2 fruit fly cellular contexts compared by ENCODE assay signal in genomic region chrX:10086095-10086888, dm6.
TF ChIP-seq lines count a peak whose summit lies in the region.

TSS of gene Naxe (minus strand) at chrX:10086171.
TSS of gene RhoU (plus strand) at chrX:10086527.

TF ChIP-seq in whole organism, embryonic, 481 proteins besides CTCF, POLR2A, EP300 and RAD21 (continued from another document and continues in another):
- TF ChIP-seq CG30020 (tag; optimal IDR thresholded peaks at IDR 0.05; lab: Kevin White, UChicago) = peak; percentile 12
- peak; percentile 20; the same call in 1 of the 2 replicates for TF ChIP-seq rib (GFP tag; IDR thresholded peaks at IDR 0.05; lab: Robert Waterston, UW)
- TF ChIP-seq Hsf (GFP tag; optimal IDR thresholded peaks at IDR 0.05; lab: Kevin White, UChicago) = peak; percentile 22
- TF ChIP-seq shn (GFP tag; optimal IDR thresholded peaks at IDR 0.05; lab: Kevin White, UChicago) = peak; percentile 8
- TF ChIP-seq CG9797 (GFP tag; optimal IDR thresholded peaks at IDR 0.05; lab: Kevin White, UChicago) = peak; percentile 92
- peak; percentile 43; the same call in 1 of the 3 replicates for TF ChIP-seq CG34422 (GFP tag; IDR thresholded peaks at IDR 0.05; lab: Robert Waterston, UW)
- TF ChIP-seq tin (GFP tag; optimal IDR thresholded peaks at IDR 0.05; lab: Kevin White, UChicago) = peak; percentile 17
- TF ChIP-seq az2 (GFP tag; optimal IDR thresholded peaks at IDR 0.05; lab: Kevin White, UChicago) = peak; percentile 25
- peak; percentile 69 for TF ChIP-seq Ptx1 (GFP tag; IDR thresholded peaks at IDR 0.05; lab: Robert Waterston, UW)
- peak; percentile 35; the same call in 1 of the 3 replicates for TF ChIP-seq knrl (GFP tag; IDR thresholded peaks at IDR 0.05; lab: Robert Waterston, UW; ENCODE audit: partially characterized antibody)
- peak; percentile 69 for TF ChIP-seq CG32532 (GFP tag; IDR thresholded peaks at IDR 0.05; lab: Robert Waterston, UW)
- TF ChIP-seq CG9215 (GFP tag; IDR thresholded peaks at IDR 0.05; lab: Robert Waterston, UW) = peak; percentile 64
- no peak for TF ChIP-seq Oaz (GFP tag; IDR thresholded peaks at IDR 0.05; lab: Robert Waterston, UW)
- peak in 1 of 2 experiments; percentile 42 for TF ChIP-seq tll (GFP tag; optimal IDR thresholded peaks at IDR 0.05; lab: Kevin White, UChicago)
- no peak for TF ChIP-seq nerfin-1 (tag; optimal IDR thresholded peaks at IDR 0.05; lab: Kevin White, UChicago)
- TF ChIP-seq CG15514 (GFP tag; optimal IDR thresholded peaks at IDR 0.05; lab: Kevin White, UChicago) = peak; percentile 42
- TF ChIP-seq Dad (GFP tag; optimal IDR thresholded peaks at IDR 0.05; lab: Kevin White, UChicago) = peak; percentile 33
- TF ChIP-seq fd3F (GFP tag; optimal IDR thresholded peaks at IDR 0.05; lab: Kevin White, UChicago) = no peak
- peak; percentile 74 for TF ChIP-seq pita (GFP tag; optimal IDR thresholded peaks at IDR 0.05; lab: Kevin White, UChicago)
- TF ChIP-seq CG10267 (tag; optimal IDR thresholded peaks at IDR 0.05; lab: Kevin White, UChicago) = peak; percentile 58
- TF ChIP-seq prd (optimal IDR thresholded peaks at IDR 0.05; lab: Kevin White, UChicago) = no peak
- peak; percentile 71; the same call in 2 of the 3 replicates for TF ChIP-seq prd (GFP tag; IDR thresholded peaks at IDR 0.05; lab: Robert Waterston, UW)
- peak; percentile 8 for TF ChIP-seq CG4424 (GFP tag; optimal IDR thresholded peaks at IDR 0.05; lab: Kevin White, UChicago)
- TF ChIP-seq dpn (GFP tag; optimal IDR thresholded peaks at IDR 0.05; lab: Kevin White, UChicago) = peak; percentile 27 to 31
- no peak for TF ChIP-seq croc (GFP tag; conservative IDR thresholded peaks at IDR 0.05; lab: Robert Waterston, UW)
- no peak for TF ChIP-seq CG7271 (tag; optimal IDR thresholded peaks at IDR 0.05; lab: Kevin White, UChicago)
- peak; percentile 56 for TF ChIP-seq CG2120 (GFP tag; optimal IDR thresholded peaks at IDR 0.05; lab: Kevin White, UChicago)
- TF ChIP-seq CG17186 (GFP tag; optimal IDR thresholded peaks at IDR 0.05; lab: Kevin White, UChicago) = peak; percentile 36
- peak; percentile 16 for TF ChIP-seq zen (tag; optimal IDR thresholded peaks at IDR 0.05; lab: Kevin White, UChicago)
- peak; percentile 47; the same call in 1 of the 2 replicates for TF ChIP-seq Rx (GFP tag; IDR thresholded peaks at IDR 0.05; lab: Robert Waterston, UW)
- TF ChIP-seq CG14441 (GFP tag; IDR thresholded peaks at IDR 0.05; lab: Robert Waterston, UW) = peak; percentile 50
- peak; percentile 64 for TF ChIP-seq CG1603 (tag; optimal IDR thresholded peaks at IDR 0.05; lab: Kevin White, UChicago)
- TF ChIP-seq CG10543 (GFP tag; optimal IDR thresholded peaks at IDR 0.05; lab: Kevin White, UChicago) = no peak
- TF ChIP-seq CG3847 (GFP tag; IDR thresholded peaks at IDR 0.05; lab: Robert Waterston, UW) = peak; percentile 60; the same call in 1 of the 2 replicates
- TF ChIP-seq CG12391 (tag; optimal IDR thresholded peaks at IDR 0.05; lab: Kevin White, UChicago) = peak; percentile 51
- TF ChIP-seq Sin3A (optimal IDR thresholded peaks at IDR 0.05; lab: Kevin White, UChicago) = peak; percentile 97
- peak; percentile 23 for TF ChIP-seq grau (tag; optimal IDR thresholded peaks at IDR 0.05; lab: Kevin White, UChicago)
- no peak for TF ChIP-seq CG1024 (GFP tag; IDR thresholded peaks at IDR 0.05; lab: Robert Waterston, UW)
- peak; percentile 41 for TF ChIP-seq Dref (GFP tag; IDR thresholded peaks at IDR 0.05; lab: Robert Waterston, UW)
- peak; percentile 53; the same call in 1 of the 2 replicates for TF ChIP-seq bbx (GFP tag; IDR thresholded peaks at IDR 0.05; lab: Robert Waterston, UW; ENCODE audit: partially characterized antibody)
- peak; percentile 12 for TF ChIP-seq CG13775 (GFP tag; optimal IDR thresholded peaks at IDR 0.05; lab: Kevin White, UChicago)
- no peak for TF ChIP-seq gro (GFP tag; optimal IDR thresholded peaks at IDR 0.05; lab: Kevin White, UChicago)
- TF ChIP-seq gcm2 (GFP tag; optimal IDR thresholded peaks at IDR 0.05; lab: Kevin White, UChicago) = no peak
- peak in 1 of 2 experiments; percentile 43 for TF ChIP-seq Hr51 (GFP tag; optimal IDR thresholded peaks at IDR 0.05; lab: Kevin White, UChicago)
- TF ChIP-seq dysf (GFP tag; IDR thresholded peaks at IDR 0.05; lab: Robert Waterston, UW) = peak; percentile 33; the same call in 1 of the 3 replicates
- TF ChIP-seq Lhr (GFP tag; optimal IDR thresholded peaks at IDR 0.05; lab: Kevin White, UChicago) = peak; percentile 94
- TF ChIP-seq CG9609 (GFP tag; optimal IDR thresholded peaks at IDR 0.05; lab: Kevin White, UChicago) = peak; percentile 45
- TF ChIP-seq CG34224 (GFP tag; IDR thresholded peaks at IDR 0.05; lab: Robert Waterston, UW; ENCODE audit: partially characterized antibody) = 0 out of 3 replicates have a peak, but pooled peaks have one; percentile 27
- TF ChIP-seq Max (GFP tag; optimal IDR thresholded peaks at IDR 0.05; lab: Kevin White, UChicago) = peak; percentile 26
- TF ChIP-seq ara (GFP tag; IDR thresholded peaks at IDR 0.05; lab: Robert Waterston, UW) = 0 out of 2 replicates have a peak, but pooled peaks have one; percentile 30
- TF ChIP-seq ac (GFP tag; optimal IDR thresholded peaks at IDR 0.05; lab: Kevin White, UChicago) = peak; percentile 11
- TF ChIP-seq Fer3 (tag; optimal IDR thresholded peaks at IDR 0.05; lab: Kevin White, UChicago) = no peak
- TF ChIP-seq jumu (GFP tag; optimal IDR thresholded peaks at IDR 0.05; lab: Kevin White, UChicago) = peak; percentile 4
- TF ChIP-seq Stat92E (GFP tag; optimal IDR thresholded peaks at IDR 0.05; lab: Kevin White, UChicago) = no peak
- peak; percentile 40 for TF ChIP-seq CG2116 (GFP tag; optimal IDR thresholded peaks at IDR 0.05; lab: Kevin White, UChicago)
- peak; percentile 67 for TF ChIP-seq Med (GFP tag; lab: Kevin White, UChicago)
- no peak for TF ChIP-seq Meics (GFP tag; optimal IDR thresholded peaks at IDR 0.05; lab: Kevin White, UChicago)
- peak; percentile 32 for TF ChIP-seq stwl (tag; optimal IDR thresholded peaks at IDR 0.05; lab: Kevin White, UChicago)
- peak; percentile 41 for TF ChIP-seq H2.0 (GFP tag; IDR thresholded peaks at IDR 0.05; lab: Robert Waterston, UW)
- TF ChIP-seq HmgD (GFP tag; optimal IDR thresholded peaks at IDR 0.05; lab: Kevin White, UChicago) = peak; percentile 27
- peak; percentile 76 for TF ChIP-seq chm (GFP tag; IDR thresholded peaks at IDR 0.05; lab: Robert Waterston, UW)
- TF ChIP-seq Oli (tag; optimal IDR thresholded peaks at IDR 0.05; lab: Kevin White, UChicago) = peak; percentile 8
- TF ChIP-seq Antp (GFP tag; optimal IDR thresholded peaks at IDR 0.05; lab: Kevin White, UChicago) = peak; percentile 48
- TF ChIP-seq Gug (GFP tag; IDR thresholded peaks at IDR 0.05; lab: Robert Waterston, UW) = peak; percentile 59; the same call in 3 of the 4 replicates

TF ChIP-seq in whole organism, prepupa, 60 proteins besides CTCF, POLR2A, EP300 and RAD21 (continued from another document):
- TF ChIP-seq CG8632 (GFP tag; optimal IDR thresholded peaks at IDR 0.05; lab: Kevin White, UChicago) (no peak), CG8119 (GFP tag; IDR thresholded peaks at IDR 0.05; lab: Robert Waterston, UW) (peak; percentile 30; the same call in 1 of the 3 replicates), CG6808 (GFP tag; optimal IDR thresholded peaks at IDR 0.05; lab: Kevin White, UChicago) (no peak), fd59A (GFP tag; optimal IDR thresholded peaks at IDR 0.05; lab: Kevin White, UChicago) (no peak), svp (GFP tag; lab: Kevin White, UChicago) (peak; percentile 77), Sox15 (GFP tag; optimal IDR thresholded peaks at IDR 0.05; lab: Kevin White, UChicago) (peak; percentile 1), CG10631 (GFP tag; optimal IDR thresholded peaks at IDR 0.05; lab: Kevin White, UChicago) (no peak), eg (GFP tag; IDR thresholded peaks at IDR 0.05; lab: Robert Waterston, UW) (peak; percentile 59; the same call in 2 of the 3 replicates), CG11762 (GFP tag; optimal IDR thresholded peaks at IDR 0.05; lab: Kevin White, UChicago; ENCODE audit: insufficient read depth) (no peak), CG31627 (GFP tag; optimal IDR thresholded peaks at IDR 0.05; lab: Kevin White, UChicago) (peak; percentile 47), Gug (GFP tag; IDR thresholded peaks at IDR 0.05; lab: Robert Waterston, UW) (peak; percentile 18; the same call in 1 of the 2 replicates), CG6163 (GFP tag; IDR thresholded peaks at IDR 0.05; lab: Robert Waterston, UW) (peak; percentile 43; the same call in 2 of the 3 replicates), Sox14 (GFP tag; optimal IDR thresholded peaks at IDR 0.05; lab: Kevin White, UChicago) (peak; percentile 35), acj6 (GFP tag; optimal IDR thresholded peaks at IDR 0.05; lab: Kevin White, UChicago) (no peak), Eip93F (GFP tag; optimal IDR thresholded peaks at IDR 0.05; lab: Kevin White, UChicago) (no peak), topi (GFP tag; optimal IDR thresholded peaks at IDR 0.05; lab: Kevin White, UChicago) (no peak), Hr38 (GFP tag; optimal IDR thresholded peaks at IDR 0.05; lab: Kevin White, UChicago) (no peak)
